Worm (Caenorhabditis elegans): ENCODE data around the gene col-87.

Gene col-87

DNA sequence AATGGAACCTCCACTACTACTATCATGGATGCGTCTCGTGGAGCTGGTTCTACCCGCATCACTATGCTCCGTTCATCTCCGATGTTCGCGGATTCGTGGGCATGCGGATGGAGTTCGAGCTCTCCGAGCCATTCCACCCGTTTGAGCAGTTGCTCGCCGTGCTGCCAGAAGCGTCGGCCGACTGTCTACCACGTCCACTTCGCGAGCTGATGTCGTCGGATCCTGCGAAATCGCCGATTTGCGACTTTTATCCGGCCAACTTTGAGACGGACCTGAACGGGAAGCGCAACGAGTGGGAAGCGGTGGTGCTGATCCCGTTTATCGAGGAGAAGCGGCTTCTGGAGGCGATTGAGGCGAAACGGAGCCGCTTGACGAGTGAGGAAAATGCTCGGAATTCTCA lies 16.7 kb downstream of the col-87 start:
- TF ChIP-seq nhr-120 (GFP tag; IDR thresholded peaks at IDR 0.05) (no peak), zfh-2 (GFP tag; conservative IDR thresholded peaks at IDR 0.05) (peak; percentile 83), mes-4 (tag; optimal IDR thresholded peaks at IDR 0.05) (no peak), egrh-3 (GFP tag; IDR thresholded peaks at IDR 0.05) (peak; percentile 61; the same call in 1 of the 2 replicates), madf-6 (GFP tag; IDR thresholded peaks at IDR 0.05) (no peak)

DNA sequence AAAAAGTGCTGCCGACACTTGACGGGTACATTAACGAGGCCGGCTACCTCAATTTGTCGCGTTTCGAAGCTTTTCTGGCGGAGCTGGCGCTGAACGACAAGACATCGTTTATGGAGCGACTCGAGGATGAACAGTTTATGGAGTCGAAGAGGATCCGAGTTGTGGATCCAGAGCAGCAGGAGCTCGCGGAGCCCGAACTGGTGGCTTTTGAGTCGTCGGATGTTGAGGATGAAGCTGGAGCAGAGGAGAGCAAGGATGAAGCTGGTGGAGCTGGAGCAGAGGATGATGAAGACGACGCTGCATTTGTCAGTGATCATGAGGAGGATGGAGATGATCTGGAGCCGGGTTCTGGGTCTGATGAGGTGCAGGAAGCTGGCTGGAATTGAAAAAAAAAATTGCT lies 19.7 kb downstream of the col-87 start:
- TF ChIP-seq let-607 (tag; optimal IDR thresholded peaks at IDR 0.05) (no peak), ceh-27 (GFP tag; optimal IDR thresholded peaks at IDR 0.05) (no peak), nhr-80 (tag; optimal IDR thresholded peaks at IDR 0.05) (no peak), zfh-2 (GFP tag; conservative IDR thresholded peaks at IDR 0.05) (peak; percentile 82), egrh-3 (GFP tag; IDR thresholded peaks at IDR 0.05) (peak; percentile 56)

DNA sequence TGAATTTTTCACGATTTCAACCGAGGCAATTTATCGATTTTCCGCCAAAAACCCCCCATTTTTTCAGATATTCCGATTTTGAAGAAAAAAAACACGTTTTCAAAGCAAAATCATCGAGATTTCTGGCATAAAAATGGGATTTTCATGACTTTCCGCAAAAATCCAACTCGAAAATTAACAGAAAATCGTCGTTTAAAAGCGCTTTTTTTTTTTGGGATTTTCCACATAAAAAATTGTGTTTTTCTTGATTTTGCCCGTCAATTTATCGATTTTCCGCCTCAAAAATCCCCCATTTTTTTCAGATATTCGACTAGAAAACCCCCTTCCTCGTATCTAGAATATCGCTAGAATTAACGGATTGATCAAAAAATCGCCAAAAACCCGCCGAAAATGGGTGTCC lies 25.9 kb downstream of the col-87 start, which contains the start of gene xrn-1:
Gene xrn-1, plus strand, starts transcription at position 301 of the 400 bp plus-strand sequence.
- TF ChIP-seq egl-44 (GFP tag; IDR thresholded peaks at IDR 0.05) (no peak), nhr-80 (tag; optimal IDR thresholded peaks at IDR 0.05) (no peak), snpc-1.3 (tag; optimal IDR thresholded peaks at IDR 0.05; ENCODE audit: insufficient read depth) (no peak), unc-130 (GFP tag; optimal IDR thresholded peaks at IDR 0.05) (no peak)

DNA sequence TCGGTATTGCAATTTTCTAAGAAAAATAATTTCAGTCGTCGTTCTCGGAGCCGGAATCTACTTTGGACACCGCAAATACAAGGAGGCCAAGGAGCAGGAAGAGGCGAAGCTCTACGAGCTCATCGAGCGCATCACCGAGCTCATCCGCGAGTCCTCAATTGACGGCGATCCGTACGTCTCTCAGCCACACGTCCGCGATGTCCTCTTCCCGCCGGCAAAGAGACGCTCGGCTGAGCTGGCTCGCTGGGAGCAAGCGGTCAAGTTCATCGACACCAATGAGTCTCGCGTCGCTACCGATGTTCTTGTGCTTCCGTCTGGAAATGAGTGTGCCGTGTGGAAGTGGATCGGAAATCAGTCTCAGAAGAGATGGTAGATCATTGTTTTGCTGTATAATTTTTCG lies 29.0 kb downstream of the col-87 start:
- TF ChIP-seq zfh-2 (GFP tag; conservative IDR thresholded peaks at IDR 0.05) = peak; percentile 88
- TF ChIP-seq him-1 (tag; optimal IDR thresholded peaks at IDR 0.05) = no peak
- TF ChIP-seq F23B12.7 (tag; optimal IDR thresholded peaks at IDR 0.05; ENCODE audit: insufficient read depth) = no peak
- peak; percentile 69; the same call in 1 of the 2 replicates for TF ChIP-seq egrh-3 (GFP tag; IDR thresholded peaks at IDR 0.05)
- TF ChIP-seq mcd-1 (GFP tag; IDR thresholded peaks at IDR 0.05) = 0 out of 2 replicates have a peak, but pooled peaks have one; percentile 15
- 0 out of 2 replicates have a peak, but pooled peaks have one; percentile 39 for TF ChIP-seq lin-26 (GFP tag; IDR thresholded peaks at IDR 0.05)
- peak; percentile 31; the same call in 1 of the 2 replicates for TF ChIP-seq madf-6 (GFP tag; IDR thresholded peaks at IDR 0.05)

DNA sequence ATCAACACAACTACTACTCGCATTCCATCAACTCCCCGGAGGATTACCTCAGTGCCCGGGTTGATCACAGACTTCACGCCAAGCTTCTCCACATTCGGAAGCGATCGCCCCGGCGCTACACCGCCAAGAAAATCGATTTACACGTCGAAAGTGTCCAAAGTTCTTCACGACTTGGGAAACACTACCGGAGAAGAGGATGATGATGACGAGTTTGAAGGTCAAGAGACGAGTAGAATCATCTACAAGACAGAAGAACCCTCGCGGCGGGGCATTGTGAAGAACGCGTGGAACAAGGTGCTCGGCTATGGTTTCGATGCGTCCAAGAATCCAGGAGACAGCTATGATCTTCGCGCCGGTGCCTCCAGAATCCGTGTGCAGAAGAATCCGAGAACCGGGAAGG lies 30.4 kb downstream of the col-87 start:
- TF ChIP-seq bed-1 (GFP tag; IDR thresholded peaks at IDR 0.05) (no peak), ZK185.1 (tag; optimal IDR thresholded peaks at IDR 0.05; ENCODE audit: poor library complexity, severe bottlenecking) (no peak), tbx-9 (tag; optimal IDR thresholded peaks at IDR 0.05; ENCODE audit: borderline replicate concordance) (no peak), dox-1 (GFP tag; IDR thresholded peaks at IDR 0.05) (no peak), somi-1 (GFP tag; optimal IDR thresholded peaks at IDR 0.05) (no peak), ccch-3 (GFP tag; optimal IDR thresholded peaks at IDR 0.05) (no peak), unc-130 (GFP tag; optimal IDR thresholded peaks at IDR 0.05) (no peak), F22D6.2 (tag; optimal IDR thresholded peaks at IDR 0.05) (no peak), ztf-25 (GFP tag; IDR thresholded peaks at IDR 0.05) (no peak), Y53F4B.3 (GFP tag; IDR thresholded peaks at IDR 0.05) (no peak), tlf-1 (GFP tag; optimal IDR thresholded peaks at IDR 0.05) (no peak), ztf-3 (GFP tag; optimal IDR thresholded peaks at IDR 0.05) (no peak), ceh-40 (GFP tag; IDR thresholded peaks at IDR 0.05) (no peak)

DNA sequence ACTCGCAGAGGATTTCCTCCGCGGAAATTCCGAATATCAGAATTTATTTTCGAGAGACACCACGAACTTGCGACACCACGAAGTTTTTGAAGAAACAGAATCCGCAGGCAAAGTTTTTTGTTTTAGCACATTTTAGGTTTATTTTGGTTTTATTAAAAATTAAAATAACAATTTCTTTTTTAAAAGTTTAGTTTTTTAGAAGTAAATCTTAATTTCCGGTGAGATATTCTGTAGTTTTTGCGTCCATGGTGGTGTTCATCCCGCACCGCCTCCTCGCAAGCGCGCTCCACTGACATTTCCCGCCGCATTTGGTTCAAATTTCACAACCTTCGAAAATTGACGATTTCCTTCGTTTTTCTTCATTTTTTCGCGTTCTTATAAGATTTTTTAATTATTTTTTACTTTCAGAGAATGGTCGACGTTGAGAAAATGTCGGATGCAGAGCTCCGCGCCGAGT lies 31.4 kb downstream of the col-87 start, which contains the start of gene lem-2:
Gene lem-2, plus strand, starts transcription at position 407 of the 457 bp plus-strand sequence.
- no peak for TF ChIP-seq F22D6.2 (tag; optimal IDR thresholded peaks at IDR 0.05)
- TF ChIP-seq aptf-3 (GFP tag; IDR thresholded peaks at IDR 0.05) = no peak
- TF ChIP-seq sea-2 (GFP tag; IDR thresholded peaks at IDR 0.05) = no peak
- TF ChIP-seq sptf-2 (GFP tag; optimal IDR thresholded peaks at IDR 0.05) = no peak
- TF ChIP-seq hlh-12 (tag; optimal IDR thresholded peaks at IDR 0.05) = no peak
- TF ChIP-seq B0261.1 (tag; optimal IDR thresholded peaks at IDR 0.05) = peak; percentile 15
- TF ChIP-seq ccch-3 (GFP tag; optimal IDR thresholded peaks at IDR 0.05) = no peak
- no peak for TF ChIP-seq nhr-90 (tag; optimal IDR thresholded peaks at IDR 0.05)
- no peak for TF ChIP-seq ceh-58 (GFP tag; IDR thresholded peaks at IDR 0.05)
- no peak for TF ChIP-seq nfya-2 (GFP tag; IDR thresholded peaks at IDR 0.05)
- TF ChIP-seq F33H1.4 (GFP tag; IDR thresholded peaks at IDR 0.05) = peak; percentile 38; the same call in 1 of the 2 replicates
- no peak for TF ChIP-seq ztf-22 (GFP tag; optimal IDR thresholded peaks at IDR 0.05)
- no peak for TF ChIP-seq egl-18 (GFP tag; IDR thresholded peaks at IDR 0.05)
- TF ChIP-seq lir-1 (GFP tag; conservative IDR thresholded peaks at IDR 0.05) = 0 out of 2 replicates have a peak, but pooled peaks have one; percentile 37
- TF ChIP-seq ztf-26 (tag; optimal IDR thresholded peaks at IDR 0.05) = no peak
